Fruit fly (Drosophila melanogaster) whole organism: ENCODE measurements around the gene Bre1.

Source experiments
- CG8478 ChIP-seq: fragments of >200 bp; optimal IDR thresholded peaks from 2 replicates; lab custom pipeline; 2018; ENCODE audit warnings: inconsistent platforms
- Dll ChIP-seq: fragments of >200 bp; optimal IDR thresholded peaks from 2 replicates; lab custom pipeline; 2017
- EcR ChIP-seq, 2 experiments: fragments of >200 bp; optimal IDR thresholded peaks; 2 replicates each; lab custom pipeline; 2017; ENCODE audit warnings: missing biosample characterization in 2 of 2, missing genetic modification characterization in 2 of 2, missing genetic modification reagents in 2 of 2
- psq ChIP-seq: fragments of >200 bp; optimal IDR thresholded peaks from 2 replicates; lab custom pipeline; 2017

DNA sequence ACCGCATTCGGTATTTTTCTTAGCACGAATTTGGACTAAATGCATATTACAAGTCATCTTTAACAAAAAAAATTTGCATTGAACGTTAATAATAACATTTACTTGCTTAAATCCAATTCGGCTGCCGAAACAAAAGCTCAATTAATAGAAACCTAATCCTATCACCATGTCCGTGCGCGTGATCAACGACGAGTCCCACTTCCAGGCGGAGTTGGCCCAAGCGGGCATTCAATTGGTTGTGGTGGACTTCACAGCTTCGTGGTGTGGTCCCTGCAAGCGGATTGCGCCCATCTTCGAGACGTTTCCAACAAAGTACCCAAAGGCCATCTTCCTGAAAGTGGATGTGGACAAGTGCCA, 28.2 kb downstream of the Bre1 start, which contains the start of gene Txl:
- TF ChIP-seq psq (lab: Kevin White, UChicago) (no peak), CG8478 (lab: Kevin White, UChicago) (no peak), EcR (GFP tag; optimal IDR thresholded peaks at IDR 0.05; lab: Kevin White, UChicago) (no peak), Dll (no peak)
